Worm (Caenorhabditis elegans) whole organism, late embryonic: Measurements from ENCODE around the gene srh-59.

Source experiments
- C08G9.2 ChIP-seq: sonication (generic microtip); optimal IDR thresholded peaks from 2 replicates; lab custom pipeline; 2016; ENCODE audit warnings: mild to moderate bottlenecking, missing genetic modification characterization, moderate library complexity, missing compliant biosample characterization
- K09A11.1 ChIP-seq: sonication (generic microtip); optimal IDR thresholded peaks from 2 replicates; lab custom pipeline; 2017; ENCODE audit warnings: antibody characterized with exemption, mild to moderate bottlenecking, missing genetic modification characterization, missing compliant biosample characterization; ENCODE audit not compliant: insufficient read depth
- ceh-2 ChIP-seq: sonication (generic microtip); optimal IDR thresholded peaks from 2 replicates; lab custom pipeline; 2016; ENCODE audit warnings: missing genotype, missing genetic modification characterization, missing compliant biosample characterization
- ets-4 ChIP-seq: sonication (generic microtip); optimal IDR thresholded peaks from 2 replicates; lab custom pipeline; 2016; ENCODE audit warnings: missing genetic modification characterization, missing compliant biosample characterization
- fkh-10 ChIP-seq: fragments of 150-350 bp; optimal IDR thresholded peaks from 2 replicates; lab custom pipeline; 2014; ENCODE audit warnings: missing biosample characterization, missing genetic modification reagents, missing genetic modification characterization
- pros-1 ChIP-seq: fragments of 150-350 bp; optimal IDR thresholded peaks from 2 replicates; lab custom pipeline; 2014; ENCODE audit warnings: missing biosample characterization, missing genetic modification reagents, missing genetic modification characterization

Gene srh-59

DNA sequence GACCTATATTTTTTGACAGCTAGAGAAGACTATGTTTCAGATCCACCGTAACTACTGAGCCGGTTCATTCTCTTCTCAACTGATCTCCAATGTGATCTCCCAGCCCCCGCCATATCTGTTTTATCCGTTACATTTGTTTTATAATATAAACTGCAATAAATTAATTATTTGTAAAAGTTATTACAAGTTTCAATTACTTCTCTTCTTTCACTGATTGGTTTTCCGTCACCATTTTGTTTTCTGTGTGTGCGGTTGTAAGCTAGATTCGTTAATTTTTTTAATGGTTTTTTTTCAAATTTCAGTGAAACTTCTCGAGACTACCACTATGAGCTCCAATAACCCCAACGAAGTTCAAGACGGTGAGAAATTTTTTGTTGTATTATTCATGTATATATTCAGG lies 49.0 kb downstream of the srh-59 start, which contains the start of gene M151.2:
Gene M151.2, plus strand, starts transcription at position 301 of the 400 bp plus-strand sequence.
- TF ChIP-seq K09A11.1 (tag; lab: Kevin White, UChicago) (no peak), ceh-2 (tag; lab: Kevin White, UChicago) (no peak), fkh-10 (GFP tag; lab: Kevin White, UChicago) (no peak), C08G9.2 (tag; lab: Kevin White, UChicago) (no peak), ets-4 (tag; lab: Kevin White, UChicago) (no peak), pros-1 (no peak)
